Fruit fly (Drosophila melanogaster): ENCODE measurements around the gene trh.

The trh gene

dm6 chr3L:347641-348405 is 44.6 kb downstream of the trh start (continued):
- TF ChIP-seq bsh (GFP tag; optimal IDR thresholded peaks at IDR 0.05) (peak; percentile 80 to 92), HLH3B (GFP tag; IDR thresholded peaks at IDR 0.05) (peak; percentile 80), cad (GFP tag; optimal IDR thresholded peaks at IDR 0.05) (no peak), CG8478 (optimal IDR thresholded peaks at IDR 0.05) (no peak), cas (GFP tag; IDR thresholded peaks at IDR 0.05) (no peak), cg (GFP tag; optimal IDR thresholded peaks at IDR 0.05) (peak; percentile 58), CrebB (tag; optimal IDR thresholded peaks at IDR 0.05) (no peak), Rfx (GFP tag; IDR thresholded peaks at IDR 0.05) (no peak), pho (GFP tag; optimal IDR thresholded peaks at IDR 0.05) (no peak), Bgb (GFP tag; IDR thresholded peaks at IDR 0.05; ENCODE audit: partially characterized antibody) (no peak), MESR4 (GFP tag; optimal IDR thresholded peaks at IDR 0.05) (no peak), CG8944 (GFP tag; optimal IDR thresholded peaks at IDR 0.05) (peak; percentile 64), unpg (GFP tag; optimal IDR thresholded peaks at IDR 0.05) (peak; percentile 70), CG6683 (GFP tag; optimal IDR thresholded peaks at IDR 0.05) (peak; percentile 40), peb (GFP tag; IDR thresholded peaks at IDR 0.05) (peak; percentile 74), CG43689 (GFP tag; IDR thresholded peaks at IDR 0.05) (0 out of 2 replicates have a peak, but pooled peaks have one; percentile 43), CG18599 (GFP tag; optimal IDR thresholded peaks at IDR 0.05) (peak; percentile 46), jigr1 (GFP tag; IDR thresholded peaks at IDR 0.05) (0 out of 3 replicates have a peak, but pooled peaks have one; percentile 54), CG13424 (tag; optimal IDR thresholded peaks at IDR 0.05) (peak; percentile 69), scrt (GFP tag; optimal IDR thresholded peaks at IDR 0.05) (no peak), chif (GFP tag; optimal IDR thresholded peaks at IDR 0.05) (peak; percentile 50 to 86), Hr51 (GFP tag; optimal IDR thresholded peaks at IDR 0.05) (peak in 1 of 2 experiments; percentile 57), sqz (GFP tag; optimal IDR thresholded peaks at IDR 0.05) (no peak), sug (tag; optimal IDR thresholded peaks at IDR 0.05) (no peak), aop (GFP tag; IDR thresholded peaks at IDR 0.05) (no peak), Ets65A (GFP tag) (peak; percentile 97), dysf (GFP tag; IDR thresholded peaks at IDR 0.05) (peak; percentile 42; the same call in 1 of the 3 replicates), CHES-1-like (GFP tag; optimal IDR thresholded peaks at IDR 0.05) (peak; percentile 58), hth (optimal IDR thresholded peaks at IDR 0.05) (no peak), Meics (GFP tag; optimal IDR thresholded peaks at IDR 0.05) (peak; percentile 13), CG13775 (GFP tag; optimal IDR thresholded peaks at IDR 0.05) (peak; percentile 53), Kr (GFP tag; optimal IDR thresholded peaks at IDR 0.05) (no peak), CG7372 (GFP tag; IDR thresholded peaks at IDR 0.05) (0 out of 2 replicates have a peak, but pooled peaks have one; percentile 23), cato (GFP tag; optimal IDR thresholded peaks at IDR 0.05; ENCODE audit: borderline replicate concordance) (peak; percentile 58), CG1832 (GFP tag; optimal IDR thresholded peaks at IDR 0.05) (no peak), CG11247 (GFP tag; IDR thresholded peaks at IDR 0.05) (peak; percentile 42; the same call in 1 of the 2 replicates), CG18011 (GFP tag; optimal IDR thresholded peaks at IDR 0.05) (no peak), rib (GFP tag; IDR thresholded peaks at IDR 0.05) (no peak), CG7357 (GFP tag; IDR thresholded peaks at IDR 0.05) (no peak), corto (GFP tag; optimal IDR thresholded peaks at IDR 0.05) (no peak), PHDP (tag; optimal IDR thresholded peaks at IDR 0.05) (peak; percentile 62), Stat92E (GFP tag; optimal IDR thresholded peaks at IDR 0.05) (no peak), gce (GFP tag; IDR thresholded peaks at IDR 0.05) (no peak), CG17912 (GFP tag; optimal IDR thresholded peaks at IDR 0.05) (peak; percentile 15), mirr (GFP tag; optimal IDR thresholded peaks at IDR 0.05) (no peak), org-1 (GFP tag; optimal IDR thresholded peaks at IDR 0.05) (peak; percentile 70), Taf1 (GFP tag; IDR thresholded peaks at IDR 0.05) (no peak), Sry-β (GFP tag; optimal IDR thresholded peaks at IDR 0.05) (peak; percentile 27), CG12236 (GFP tag; optimal IDR thresholded peaks at IDR 0.05) (peak; percentile 81)
